Fruit fly (Drosophila melanogaster): ENCODE data around the gene CG8461.
A peak's percentile ranks its signal among the peaks of the same experiment; 100 is the strongest.

The CG8461 gene

DNA sequence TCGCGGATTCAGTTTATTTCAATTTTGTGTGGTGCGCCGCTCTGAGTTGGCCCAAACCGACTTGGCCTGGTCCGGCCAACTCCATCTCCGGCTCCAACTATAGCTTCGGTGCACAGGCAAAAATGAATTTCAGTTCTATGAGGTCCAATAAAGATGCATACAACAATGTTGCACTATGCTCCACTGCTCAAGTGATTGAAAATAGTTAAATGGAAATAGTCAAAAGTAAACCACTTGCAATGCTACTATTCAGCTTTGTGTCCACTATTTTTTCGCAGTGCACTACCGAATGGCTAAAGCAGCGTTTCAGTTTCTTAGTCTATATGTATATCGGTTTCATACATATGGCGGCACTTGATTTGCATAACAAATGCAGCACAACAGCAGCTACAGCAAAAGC is 37.2 kb downstream of the CG8461 start (continued):
- TF ChIP-seq Dbx (GFP tag; IDR thresholded peaks at IDR 0.05) (peak; percentile 27; the same call in 1 of the 3 replicates), Mrtf (GFP tag; IDR thresholded peaks at IDR 0.05) (peak; percentile 83), B-H1 (GFP tag; IDR thresholded peaks at IDR 0.05) (peak; percentile 78), sug (tag; optimal IDR thresholded peaks at IDR 0.05) (no peak), Ets97D (GFP tag; optimal IDR thresholded peaks at IDR 0.05) (no peak), cad (GFP tag; optimal IDR thresholded peaks at IDR 0.05) (no peak), Neu2 (GFP tag; optimal IDR thresholded peaks at IDR 0.05; ENCODE audit: borderline replicate concordance) (no peak), ERR (GFP tag; optimal IDR thresholded peaks at IDR 0.05) (no peak), seq (GFP tag; IDR thresholded peaks at IDR 0.05) (peak; percentile 72), eyg (GFP tag; optimal IDR thresholded peaks at IDR 0.05) (peak; percentile 39), abd-A (tag; optimal IDR thresholded peaks at IDR 0.05) (no peak), ash1 (GFP tag; optimal IDR thresholded peaks at IDR 0.05) (no peak), HmgD (GFP tag; optimal IDR thresholded peaks at IDR 0.05) (peak; percentile 70), lola (GFP tag; optimal IDR thresholded peaks at IDR 0.05) (no peak), vnd (GFP tag; IDR thresholded peaks at IDR 0.05; ENCODE audit: partially characterized antibody) (no peak), scrt (GFP tag; optimal IDR thresholded peaks at IDR 0.05) (peak; percentile 51), CG11723 (GFP tag; optimal IDR thresholded peaks at IDR 0.05) (no peak), CG34422 (GFP tag; IDR thresholded peaks at IDR 0.05) (peak; percentile 85), grau (tag; optimal IDR thresholded peaks at IDR 0.05) (peak; percentile 66), pho (GFP tag; optimal IDR thresholded peaks at IDR 0.05) (no peak), E2f2 (GFP tag; IDR thresholded peaks at IDR 0.05) (peak; percentile 56), CG4424 (GFP tag; optimal IDR thresholded peaks at IDR 0.05) (peak; percentile 67), inv (GFP tag; IDR thresholded peaks at IDR 0.05; ENCODE audit: partially characterized antibody) (no peak), Sry-β (GFP tag; optimal IDR thresholded peaks at IDR 0.05) (no peak), en (GFP tag; optimal IDR thresholded peaks at IDR 0.05) (peak; percentile 59), odd (GFP tag; optimal IDR thresholded peaks at IDR 0.05) (peak; percentile 20), btn (GFP tag; optimal IDR thresholded peaks at IDR 0.05) (no peak), ttk (GFP tag; IDR thresholded peaks at IDR 0.05) (peak; percentile 69), sim (GFP tag; IDR thresholded peaks at IDR 0.05) (no peak), hbn (GFP tag; IDR thresholded peaks at IDR 0.05; ENCODE audit: partially characterized antibody) (no peak), Drgx (GFP tag; IDR thresholded peaks at IDR 0.05) (peak; percentile 94), Atf3 (GFP tag; optimal IDR thresholded peaks at IDR 0.05) (peak; percentile 2), HmgZ (tag; optimal IDR thresholded peaks at IDR 0.05) (no peak), z (GFP tag; IDR thresholded peaks at IDR 0.05) (no peak), CG1233 (GFP tag; optimal IDR thresholded peaks at IDR 0.05) (peak; percentile 53), Sin3A (optimal IDR thresholded peaks at IDR 0.05) (no peak), fd96Cb (tag; optimal IDR thresholded peaks at IDR 0.05) (peak; percentile 73), lmd (GFP tag; IDR thresholded peaks at IDR 0.05) (peak; percentile 67), br (optimal IDR thresholded peaks at IDR 0.05) (no peak), CG1024 (GFP tag; IDR thresholded peaks at IDR 0.05) (peak; percentile 67; the same call in 1 of the 2 replicates), unc-4 (GFP tag; IDR thresholded peaks at IDR 0.05; ENCODE audit: partially characterized antibody) (no peak), prd (optimal IDR thresholded peaks at IDR 0.05) (no peak), prd (GFP tag; IDR thresholded peaks at IDR 0.05) (peak; percentile 78), Gsc (GFP tag; IDR thresholded peaks at IDR 0.05) (no peak), corto (GFP tag; optimal IDR thresholded peaks at IDR 0.05) (no peak), onecut (GFP tag; IDR thresholded peaks at IDR 0.05) (peak; percentile 55), Dip3 (GFP tag; optimal IDR thresholded peaks at IDR 0.05) (peak; percentile 38), CG16779 (GFP tag; IDR thresholded peaks at IDR 0.05) (0 out of 2 replicates have a peak, but pooled peaks have one; percentile 32), Dll (GFP tag; IDR thresholded peaks at IDR 0.05; ENCODE audit: partially characterized antibody) (no peak), CG11085 (GFP tag; IDR thresholded peaks at IDR 0.05) (peak; percentile 27; the same call in 1 of the 2 replicates), CG8765 (GFP tag; IDR thresholded peaks at IDR 0.05) (no peak), slbo (GFP tag; IDR thresholded peaks at IDR 0.05) (peak; percentile 76)
